Fruit fly (Drosophila melanogaster): ENCODE results near the gene CG11841.
A peak's percentile ranks its signal among the peaks of the same experiment; 100 is the strongest.

CG11841 gene

dm6 chr3R:29074001-29074609 is 23.2 kb downstream of the CG11841 start (continued):
- TF ChIP-seq jigr1 (GFP tag; IDR thresholded peaks at IDR 0.05) (no peak), CG30431 (GFP tag; optimal IDR thresholded peaks at IDR 0.05) (no peak), CG16779 (GFP tag; IDR thresholded peaks at IDR 0.05) (no peak), CG12236 (GFP tag; optimal IDR thresholded peaks at IDR 0.05) (no peak), row (GFP tag; IDR thresholded peaks at IDR 0.05) (no peak), ATbp (GFP tag; optimal IDR thresholded peaks at IDR 0.05) (no peak), CG17829 (tag; optimal IDR thresholded peaks at IDR 0.05) (no peak), CG3838 (GFP tag; optimal IDR thresholded peaks at IDR 0.05) (no peak), lbe (GFP tag; optimal IDR thresholded peaks at IDR 0.05) (no peak), Hr51 (GFP tag; optimal IDR thresholded peaks at IDR 0.05) (no peak), Pdp1 (GFP tag; optimal IDR thresholded peaks at IDR 0.05) (peak in 1 of 2 experiments; percentile 76), CG7839 (tag; optimal IDR thresholded peaks at IDR 0.05) (no peak), unpg (GFP tag; optimal IDR thresholded peaks at IDR 0.05) (no peak), HLH54F (GFP tag; optimal IDR thresholded peaks at IDR 0.05) (no peak), CG10654 (GFP tag; optimal IDR thresholded peaks at IDR 0.05) (no peak), NC2β (GFP tag; optimal IDR thresholded peaks at IDR 0.05) (no peak), CG14441 (GFP tag; IDR thresholded peaks at IDR 0.05) (no peak), CG10267 (tag; optimal IDR thresholded peaks at IDR 0.05) (no peak), YL-1 (GFP tag; optimal IDR thresholded peaks at IDR 0.05) (no peak), Chrac-16 (GFP tag; optimal IDR thresholded peaks at IDR 0.05) (no peak), pum (GFP tag; optimal IDR thresholded peaks at IDR 0.05) (no peak), nmo (GFP tag; optimal IDR thresholded peaks at IDR 0.05) (no peak), trh (GFP tag; optimal IDR thresholded peaks at IDR 0.05) (no peak), sisA (GFP tag; IDR thresholded peaks at IDR 0.05) (no peak), pho (GFP tag; optimal IDR thresholded peaks at IDR 0.05) (no peak), Taf1 (GFP tag; IDR thresholded peaks at IDR 0.05) (no peak), gro (GFP tag; optimal IDR thresholded peaks at IDR 0.05) (no peak), eve (GFP tag; optimal IDR thresholded peaks at IDR 0.05) (no peak), cas (GFP tag; IDR thresholded peaks at IDR 0.05) (no peak), fd102C (GFP tag; optimal IDR thresholded peaks at IDR 0.05) (no peak), sima (GFP tag; optimal IDR thresholded peaks at IDR 0.05) (no peak), CG10209 (GFP tag; optimal IDR thresholded peaks at IDR 0.05) (no peak), Trl (optimal IDR thresholded peaks at IDR 0.05) (peak; percentile 51 to 84), Trl (GFP tag; optimal IDR thresholded peaks at IDR 0.05) (no peak), Med (GFP tag) (peak; percentile 59), Hr39 (optimal IDR thresholded peaks at IDR 0.05) (no peak), fru (optimal IDR thresholded peaks at IDR 0.05) (no peak), CG8089 (GFP tag; optimal IDR thresholded peaks at IDR 0.05) (no peak), peb (GFP tag; IDR thresholded peaks at IDR 0.05) (no peak), run (tag; optimal IDR thresholded peaks at IDR 0.05) (no peak), Neu2 (GFP tag; optimal IDR thresholded peaks at IDR 0.05; ENCODE audit: borderline replicate concordance) (no peak), zfh1 (GFP tag; IDR thresholded peaks at IDR 0.05) (no peak), CG10366 (GFP tag; IDR thresholded peaks at IDR 0.05) (no peak), CG7372 (GFP tag; IDR thresholded peaks at IDR 0.05) (no peak), Lim3 (GFP tag; IDR thresholded peaks at IDR 0.05) (no peak), grau (tag; optimal IDR thresholded peaks at IDR 0.05) (no peak), esg (GFP tag; conservative IDR thresholded peaks at IDR 0.05) (no peak), disco-r (GFP tag; optimal IDR thresholded peaks at IDR 0.05) (no peak), CG15696 (tag; optimal IDR thresholded peaks at IDR 0.05) (peak; percentile 19), pb (GFP tag; optimal IDR thresholded peaks at IDR 0.05) (no peak), CG14050 (GFP tag; IDR thresholded peaks at IDR 0.05) (no peak), CG12219 (GFP tag; optimal IDR thresholded peaks at IDR 0.05) (peak; percentile 6), mld (GFP tag; IDR thresholded peaks at IDR 0.05; ENCODE audit: partially characterized antibody) (no peak)
